Worm (Caenorhabditis elegans) whole organism, young adult: ENCODE data around the gene srbc-40.
A peak's percentile ranks its signal among the peaks of the same experiment; 100 is the strongest.

Source experiments
- F49E8.2 ChIP-seq: sonication (generic microtip); optimal IDR thresholded peaks from 3 replicates; lab custom pipeline; 2017; ENCODE audit warnings: missing genetic modification characterization, mild to moderate bottlenecking, missing compliant biosample characterization, antibody characterized with exemption, moderate library complexity; ENCODE audit not compliant: insufficient read depth
- attf-5 ChIP-seq: fragments of 200-800 bp; sonication (Bioruptor generic); optimal IDR thresholded peaks from 2 replicates; lab custom pipeline; 2018; ENCODE audit warnings: mild to moderate bottlenecking, missing genetic modification characterization, missing compliant biosample characterization
- ccch-3 ChIP-seq: fragments of 200-800 bp; sonication (Bioruptor generic); optimal IDR thresholded peaks from 2 replicates; lab custom pipeline; 2018; ENCODE audit warnings: mild to moderate bottlenecking, missing genetic modification characterization, missing compliant biosample characterization
- dox-1 ChIP-seq: fragments of 200-800 bp; sonication (Bioruptor generic); IDR thresholded peaks from 2 replicates; pipeline ENCODE4 v1.3.6; 2022; ENCODE audit warnings: missing genetic modification reagents, missing genetic modification characterization, missing compliant biosample characterization
- hmg-1.2 ChIP-seq: fragments of 200-800 bp; sonication (Bioruptor generic); IDR thresholded peaks from 2 replicates; pipeline ENCODE4 v1.3.6; 2022; ENCODE audit warnings: missing genetic modification reagents, missing genetic modification characterization, missing compliant biosample characterization
- nhr-120 ChIP-seq: fragments of 200-800 bp; sonication (Bioruptor generic); IDR thresholded peaks from 2 replicates; pipeline ENCODE4 v1.3.6; 2022; ENCODE audit warnings: missing genetic modification characterization, missing compliant biosample characterization
- nhr-80 ChIP-seq: sonication (generic microtip); optimal IDR thresholded peaks from 2 replicates; lab custom pipeline; 2016; ENCODE audit warnings: missing genetic modification characterization, missing compliant biosample characterization
- pbrm-1 ChIP-seq: fragments of 200-800 bp; sonication (Bioruptor generic); IDR thresholded peaks from 2 replicates; pipeline ENCODE4 v1.3.6; 2022; ENCODE audit warnings: missing genetic modification reagents, missing genetic modification characterization, missing compliant biosample characterization
- sea-2 ChIP-seq: fragments of 200-800 bp; sonication (Bioruptor generic); IDR thresholded peaks from 2 replicates; pipeline ENCODE4 v1.3.6; 2022; ENCODE audit warnings: missing genetic modification characterization, missing compliant biosample characterization
- tbx-9 ChIP-seq: sonication (generic microtip); optimal IDR thresholded peaks from 2 replicates; lab custom pipeline; 2016; ENCODE audit warnings: borderline replicate concordance, missing genetic modification characterization, inconsistent platforms, missing compliant biosample characterization
- ztf-25 ChIP-seq: fragments of 200-800 bp; sonication (Bioruptor generic); IDR thresholded peaks from 2 replicates; pipeline ENCODE4 v1.3.6; 2022; ENCODE audit warnings: missing genetic modification reagents, missing genetic modification characterization, missing compliant biosample characterization
- ztf-26 ChIP-seq: sonication (generic microtip); optimal IDR thresholded peaks from 2 replicates; lab custom pipeline; 2017; ENCODE audit warnings: missing genetic modification characterization, missing compliant biosample characterization

Gene srbc-40

DNA sequence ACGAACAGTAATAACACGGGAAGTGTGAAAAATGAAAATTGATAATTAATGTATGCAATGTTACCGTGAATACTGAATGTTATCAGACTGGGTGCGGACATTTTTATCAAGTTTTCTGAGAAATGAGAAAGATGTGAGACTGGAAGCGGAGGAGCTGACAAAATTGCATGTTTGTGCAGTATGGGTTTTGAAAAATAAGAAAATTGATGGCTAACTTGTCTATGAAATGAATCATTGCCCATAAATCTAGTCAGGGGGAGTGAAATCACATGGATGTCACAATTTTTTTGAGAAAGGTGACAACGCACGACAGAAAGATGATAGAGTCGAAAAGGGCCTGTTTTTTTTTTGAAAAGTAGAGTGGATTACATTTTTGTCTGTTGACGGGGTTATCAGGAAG lies 48.3 kb downstream of the srbc-40 start, which contains the start of gene sru-24:
TSS of gene sru-24 (minus strand) at position 101 of the 400 bp plus-strand sequence.
- TF ChIP-seq ztf-25 (GFP tag; lab: Robert Waterston, UW) (no peak), dox-1 (GFP tag; lab: Robert Waterston, UW) (no peak), ztf-26 (no peak), sea-2 (GFP tag; lab: Robert Waterston, UW) (no peak), ccch-3 (GFP tag; lab: Kevin White, UChicago) (no peak), nhr-120 (GFP tag; lab: Robert Waterston, UW) (no peak)

DNA sequence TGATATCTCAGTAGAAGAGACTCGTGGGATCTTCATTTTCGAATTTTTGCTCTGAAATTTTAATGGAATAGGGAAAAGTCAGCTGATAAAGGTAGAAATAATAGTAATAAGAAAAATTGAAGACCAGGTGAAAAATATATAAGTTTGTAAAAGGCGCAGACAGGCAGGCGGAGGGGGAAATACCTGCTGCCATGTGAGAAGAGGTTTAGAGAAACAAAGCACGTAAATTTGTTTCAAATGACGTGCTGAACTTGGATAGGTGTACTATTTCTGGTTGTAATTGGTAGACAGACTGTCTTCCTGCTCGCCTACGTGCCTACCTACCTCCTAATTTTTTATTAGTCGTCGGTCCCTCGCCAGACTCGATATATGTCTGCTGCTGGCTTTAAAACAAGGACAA lies 52.2 kb downstream of the srbc-40 start, which contains the start of gene nhr-180:
TSS of gene nhr-180 (minus strand) at position 52 of the 400 bp plus-strand sequence.
- TF ChIP-seq tbx-9 (tag; lab: Kevin White, UChicago), result no peak
- peak; percentile 58 for TF ChIP-seq nhr-80 (tag; lab: Kevin White, UChicago)
- TF ChIP-seq attf-5 (GFP tag; lab: Kevin White, UChicago), result peak; percentile 23
- no peak for TF ChIP-seq pbrm-1 (GFP tag; lab: Robert Waterston, UW)
- TF ChIP-seq F49E8.2 (tag; lab: Kevin White, UChicago), result no peak
- peak; percentile 47; the same call in 1 of the 2 replicates for TF ChIP-seq hmg-1.2 (GFP tag; lab: Robert Waterston, UW)
- TF ChIP-seq, all 124 proteins: peak for 3
